Worm (Caenorhabditis elegans) whole organism, L3 larva: Measurements from ENCODE around the gene D2024.1.

Experiments used
- ama-1 ChIP-seq: fragments of 150-350 bp; optimal IDR thresholded peaks from 2 replicates; lab custom pipeline; 2018
- ceh-82 ChIP-seq: fragments of 150-350 bp; optimal IDR thresholded peaks from 2 replicates; lab custom pipeline; 2014; ENCODE audit warnings: missing biosample characterization, missing genetic modification characterization
- ceh-9 ChIP-seq: sonication (generic microtip); optimal IDR thresholded peaks from 2 replicates; lab custom pipeline; 2018; ENCODE audit warnings: missing biosample characterization, missing genetic modification characterization
- daf-12 ChIP-seq: fragments of 150-350 bp; optimal IDR thresholded peaks from 2 replicates; lab custom pipeline; 2014; ENCODE audit warnings: missing biosample characterization, missing genetic modification reagents, missing genetic modification characterization
- egl-5 ChIP-seq: fragments of 150-350 bp; optimal IDR thresholded peaks from 2 replicates; lab custom pipeline; 2017; ENCODE audit warnings: missing biosample characterization, missing genetic modification reagents, missing genetic modification characterization, inconsistent platforms
- elt-1 ChIP-seq: fragments of 150-350 bp; optimal IDR thresholded peaks from 2 replicates; lab custom pipeline; 2014; ENCODE audit warnings: missing biosample characterization, missing genetic modification characterization
- elt-2 ChIP-seq: sonication (generic microtip); optimal IDR thresholded peaks from 2 replicates; lab custom pipeline; 2016; ENCODE audit warnings: missing genetic modification reagents, mild to moderate bottlenecking, missing genetic modification characterization, missing compliant biosample characterization
- elt-3 ChIP-seq, 3 experiments: fragments of 150-350 bp in 1 of 3; sonication (generic microtip) in 2 of 3; optimal IDR thresholded peaks; 2 replicates in 2 of 3; 4 replicates in 1 of 3; lab custom pipeline; 2014 to 2017; ENCODE audit warnings: missing biosample characterization in 3 of 3, missing genetic modification characterization in 3 of 3
- eor-1 ChIP-seq, 2 experiments: fragments of 150-350 bp; optimal IDR thresholded peaks; 2 replicates each; lab custom pipeline; 2014 to 2018; ENCODE audit warnings: missing biosample characterization in 2 of 2, missing genetic modification characterization in 2 of 2
- fkh-10 ChIP-seq: sonication (generic microtip); optimal IDR thresholded peaks from 2 replicates; lab custom pipeline; 2017; ENCODE audit warnings: missing biosample characterization, missing genetic modification reagents, missing genetic modification characterization
- fkh-2 ChIP-seq: fragments of 150-350 bp; optimal IDR thresholded peaks from 2 replicates; lab custom pipeline; 2014; ENCODE audit warnings: missing biosample characterization, missing genetic modification reagents, missing genetic modification characterization
- fos-1 ChIP-seq: fragments of 150-350 bp; optimal IDR thresholded peaks from 2 replicates; lab custom pipeline; 2014; ENCODE audit warnings: missing biosample characterization, missing genetic modification characterization
- hmg-11 ChIP-seq: sonication (generic microtip); optimal IDR thresholded peaks from 2 replicates; lab custom pipeline; 2016; ENCODE audit warnings: missing genetic modification characterization, missing compliant biosample characterization
- jun-1 ChIP-seq: fragments of 150-350 bp; optimal IDR thresholded peaks from 2 replicates; lab custom pipeline; 2014; ENCODE audit warnings: missing biosample characterization, missing genetic modification reagents, missing genetic modification characterization
- lin-15B ChIP-seq: fragments of 150-350 bp; optimal IDR thresholded peaks from 2 replicates; lab custom pipeline; 2014; ENCODE audit warnings: missing biosample characterization, missing genetic modification characterization
- lin-39 ChIP-seq: fragments of 150-350 bp; optimal IDR thresholded peaks from 2 replicates; lab custom pipeline; 2018; ENCODE audit warnings: missing biosample characterization, missing genetic modification reagents, missing genetic modification characterization
- lsy-12 ChIP-seq: sonication (generic microtip); optimal IDR thresholded peaks from 2 replicates; lab custom pipeline; 2016; ENCODE audit warnings: mild to moderate bottlenecking, missing genetic modification characterization, missing compliant biosample characterization
- mml-1 ChIP-seq: fragments of 150-350 bp; sonication (generic microtip); optimal IDR thresholded peaks from 3 replicates; lab custom pipeline; 2014; ENCODE audit warnings: missing biosample characterization, missing genetic modification characterization
- nfya-1 ChIP-seq: sonication (generic microtip); optimal IDR thresholded peaks from 2 replicates; lab custom pipeline; 2017; ENCODE audit warnings: missing genetic modification characterization, mild to moderate bottlenecking, missing compliant biosample characterization, antibody characterized with exemption, moderate library complexity; ENCODE audit not compliant: insufficient read depth
- nhr-11 ChIP-seq: fragments of 150-350 bp; optimal IDR thresholded peaks from 2 replicates; lab custom pipeline; 2014; ENCODE audit warnings: missing biosample characterization, missing genetic modification characterization
- nhr-12 ChIP-seq: fragments of 150-350 bp; optimal IDR thresholded peaks from 2 replicates; lab custom pipeline; 2014; ENCODE audit warnings: missing biosample characterization, missing genetic modification characterization
- nhr-23 ChIP-seq: fragments of 150-350 bp; optimal IDR thresholded peaks from 2 replicates; lab custom pipeline; 2014; ENCODE audit warnings: missing biosample characterization, missing genetic modification reagents, missing genetic modification characterization
- nhr-237 ChIP-seq: fragments of 150-350 bp; optimal IDR thresholded peaks from 2 replicates; lab custom pipeline; 2014; ENCODE audit warnings: missing biosample characterization, missing genetic modification characterization
- nhr-25 ChIP-seq: sonication (generic microtip); optimal IDR thresholded peaks from 2 replicates; lab custom pipeline; 2017; ENCODE audit warnings: missing biosample characterization, missing genetic modification characterization
- nhr-28 ChIP-seq: fragments of 150-350 bp; optimal IDR thresholded peaks from 2 replicates; lab custom pipeline; 2014; ENCODE audit warnings: missing biosample characterization, missing genetic modification characterization
- nhr-43 ChIP-seq: sonication (generic microtip); optimal IDR thresholded peaks from 2 replicates; lab custom pipeline; 2016; ENCODE audit warnings: mild to moderate bottlenecking, missing genetic modification characterization, missing compliant biosample characterization; ENCODE audit not compliant: poor library complexity, severe bottlenecking
- nhr-67 ChIP-seq: fragments of 150-350 bp; optimal IDR thresholded peaks from 2 replicates; lab custom pipeline; 2014; ENCODE audit warnings: missing biosample characterization, missing genetic modification characterization
- pha-4 ChIP-seq: fragments of 150-350 bp; optimal IDR thresholded peaks from 2 replicates; lab custom pipeline; 2014; ENCODE audit warnings: missing biosample characterization, missing genetic modification reagents, missing genetic modification characterization
- pqm-1 ChIP-seq: fragments of 150-350 bp; optimal IDR thresholded peaks from 2 replicates; lab custom pipeline; 2017; ENCODE audit warnings: missing biosample characterization, missing genetic modification characterization, inconsistent platforms
- snpc-4 ChIP-seq: fragments of 150-350 bp; optimal IDR thresholded peaks from 2 replicates; lab custom pipeline; 2014; ENCODE audit warnings: missing biosample characterization, missing genetic modification characterization
- tbx-2 ChIP-seq: sonication (generic microtip); optimal IDR thresholded peaks from 2 replicates; lab custom pipeline; 2016; ENCODE audit warnings: mild to moderate bottlenecking, missing genetic modification characterization, missing compliant biosample characterization
- unc-39 ChIP-seq: sonication (generic microtip); optimal IDR thresholded peaks from 4 replicates; lab custom pipeline; 2017; ENCODE audit warnings: missing biosample characterization, missing genetic modification characterization

The D2024.1 gene

DNA sequence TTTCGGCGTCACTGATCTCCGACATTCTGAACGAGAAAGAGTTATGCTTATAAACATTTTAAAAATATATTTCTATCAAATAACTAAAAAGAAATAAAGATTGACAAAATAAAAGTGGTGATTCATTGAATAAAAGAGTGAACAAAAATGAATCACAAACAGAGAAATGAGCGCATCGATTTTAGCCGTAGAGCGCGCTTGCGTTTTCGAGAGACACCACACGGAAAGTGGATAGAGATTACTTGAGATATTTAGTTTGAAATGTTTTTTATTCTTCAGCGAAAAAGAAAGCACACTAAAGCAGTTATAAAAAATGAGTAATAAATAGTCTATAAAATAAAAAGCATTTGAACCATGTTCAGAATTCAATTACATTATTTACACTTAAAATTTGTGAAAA lies 17.1 kb upstream of the D2024.1 start, which contains the start of gene cap-1 (continued):
- no peak for TF ChIP-seq nhr-12 (tag; lab: Kevin White, UChicago)
- no peak for TF ChIP-seq lsy-12 (tag; lab: Kevin White, UChicago)
- TF ChIP-seq ama-1 (lab: Kevin White, UChicago): no peak
- TF ChIP-seq nhr-28: no peak
- TF ChIP-seq ceh-82 (tag; lab: Kevin White, UChicago): peak; percentile 35
- no peak for TF ChIP-seq nhr-237
- TF ChIP-seq pha-4: peak; percentile 92
- TF ChIP-seq hmg-11 (tag; lab: Kevin White, UChicago): peak; percentile 72
- TF ChIP-seq nhr-11 (tag; lab: Kevin White, UChicago): no peak
- TF ChIP-seq lin-15B (tag; lab: Kevin White, UChicago): peak; percentile 88
- TF ChIP-seq, all 47 proteins: peak for 14

DNA sequence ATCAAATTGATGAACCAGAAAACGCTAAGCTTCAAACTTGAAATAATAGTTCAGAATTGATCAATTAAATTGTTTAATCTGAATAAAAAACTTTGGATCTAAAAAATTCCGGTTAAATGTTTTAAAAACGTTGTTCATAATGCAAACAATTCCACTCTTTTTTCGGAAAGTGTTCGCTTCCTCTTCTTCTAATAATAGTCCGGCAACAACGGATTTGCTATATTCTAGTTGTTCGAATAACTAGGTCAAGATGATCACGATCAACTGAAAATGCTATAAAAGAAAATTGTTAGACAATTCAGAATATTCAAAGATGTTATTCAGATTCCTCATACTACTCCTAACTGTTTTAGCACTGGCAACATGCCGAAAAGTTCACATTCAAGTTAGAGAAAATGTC lies 16.4 kb upstream of the D2024.1 start, which contains the start of gene D2024.4:
D2024.4 (plus strand) TSS at position 301 of the 400 bp plus-strand sequence.
- TF ChIP-seq elt-3 (tag; optimal IDR thresholded peaks at IDR 0.05; lab: Kevin White, UChicago): no peak
- TF ChIP-seq fkh-10 (GFP tag; lab: Kevin White, UChicago): no peak
- no peak for TF ChIP-seq elt-2 (tag; lab: Kevin White, UChicago)
- TF ChIP-seq fkh-2 (tag; lab: Kevin White, UChicago): no peak
- TF ChIP-seq nhr-67: no peak
- TF ChIP-seq lin-39 (tag; lab: Kevin White, UChicago): no peak

DNA sequence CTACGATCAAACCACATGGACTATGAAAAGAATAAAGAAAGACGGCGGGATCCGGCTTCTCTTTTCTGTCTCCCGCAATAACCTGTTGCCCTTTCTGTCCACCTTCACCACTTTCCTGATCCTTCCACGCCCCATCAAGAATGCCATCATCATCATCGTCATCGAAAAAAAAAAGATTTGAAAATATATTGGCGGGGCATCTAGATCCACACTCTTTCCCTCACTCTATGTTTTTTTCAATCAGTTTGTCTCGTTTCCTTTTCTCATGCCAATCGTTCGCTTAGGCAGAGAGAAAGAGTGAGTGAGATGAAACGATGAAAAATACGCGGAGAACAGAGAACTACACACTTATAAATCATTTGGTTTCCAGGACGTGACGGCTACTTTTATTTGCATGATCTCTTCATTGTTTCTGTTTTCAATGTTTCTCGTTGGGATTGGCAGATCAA lies 13.8 kb upstream of the D2024.1 start:
- TF ChIP-seq nhr-28 (no peak), fos-1 (tag; lab: Kevin White, UChicago) (no peak), mml-1 (tag; lab: Kevin White, UChicago) (no peak), lin-39 (tag; lab: Kevin White, UChicago) (peak; percentile 7), eor-1 (tag; optimal IDR thresholded peaks at IDR 0.05; lab: Kevin White, UChicago) (no peak), egl-5 (peak; percentile 57), ceh-82 (tag; lab: Kevin White, UChicago) (no peak), nhr-237 (no peak), daf-12 (tag; lab: Kevin White, UChicago) (no peak), nhr-23 (no peak), nhr-43 (tag; lab: Kevin White, UChicago) (peak; percentile 72), nfya-1 (peak; percentile 19), nhr-67 (no peak), ceh-9 (tag; lab: Kevin White, UChicago) (no peak)

DNA sequence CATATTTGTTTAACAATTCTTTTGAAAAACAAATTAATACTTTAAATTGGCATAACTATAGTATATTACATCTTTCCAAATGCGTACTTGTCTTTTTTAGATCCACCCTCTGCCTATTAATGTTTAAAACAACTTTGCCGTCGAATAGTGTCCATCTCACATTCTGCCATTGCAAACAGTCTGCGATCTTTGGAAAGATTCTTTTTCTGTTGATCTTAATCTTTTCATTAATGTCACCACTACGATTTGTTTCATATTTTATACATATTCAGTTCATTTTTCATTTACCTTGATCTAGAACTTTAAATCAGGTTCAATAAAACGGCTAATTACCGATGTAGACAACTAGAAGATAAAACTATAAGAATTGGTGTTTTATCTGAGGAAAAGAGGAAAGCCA lies 12.7 kb upstream of the D2024.1 start:
- TF ChIP-seq elt-1 (peak; percentile 93), elt-2 (tag; lab: Kevin White, UChicago) (no peak)

DNA sequence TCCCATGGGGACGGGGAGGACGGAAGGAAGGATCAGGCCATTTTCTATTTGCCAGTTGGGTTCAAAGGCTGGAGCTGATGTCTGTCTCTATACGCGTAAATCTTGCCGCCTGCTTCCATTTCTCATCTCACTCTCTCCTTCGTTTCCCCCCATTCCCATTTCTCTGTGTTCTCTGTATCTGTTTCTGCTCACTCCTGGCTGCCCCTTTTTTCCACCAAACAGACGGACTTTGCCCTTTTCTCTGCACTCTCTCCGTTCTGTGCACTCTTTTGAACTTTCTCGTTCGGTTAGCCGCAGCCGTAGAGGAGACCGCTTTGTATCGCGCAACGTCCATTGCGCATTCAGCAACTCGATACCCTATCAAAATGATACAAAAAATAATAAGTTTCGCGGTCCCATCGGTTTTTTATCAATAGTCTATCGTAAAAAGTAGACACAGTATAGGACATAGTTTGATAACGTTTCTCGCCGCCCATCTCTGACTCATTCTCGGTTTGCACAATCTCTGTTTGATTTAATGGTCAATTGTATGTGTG lies 11.9 kb upstream of the D2024.1 start:
- TF ChIP-seq nfya-1 (peak; percentile 79), mml-1 (tag; lab: Kevin White, UChicago) (no peak), tbx-2 (tag; lab: Kevin White, UChicago) (peak; percentile 44), lin-39 (tag; lab: Kevin White, UChicago) (peak; percentile 58), hmg-11 (tag; lab: Kevin White, UChicago) (peak; percentile 79), snpc-4 (tag; lab: Kevin White, UChicago) (peak; percentile 45), nhr-67 (no peak), jun-1 (peak; percentile 76), nhr-23 (peak; percentile 6), nhr-43 (tag; lab: Kevin White, UChicago) (no peak), pqm-1 (peak; percentile 87), unc-39 (no peak), nhr-25 (tag; lab: Kevin White, UChicago) (no peak), pha-4 (peak; percentile 64), lin-15B (tag; lab: Kevin White, UChicago) (peak; percentile 39), elt-2 (tag; lab: Kevin White, UChicago) (peak; percentile 92), nhr-11 (tag; lab: Kevin White, UChicago) (peak; percentile 34), egl-5 (peak; percentile 55)
- TF ChIP-seq, all 47 proteins: peak for 13
